Worm (Caenorhabditis elegans): ENCODE measurements around the gene cid-1.

- TF ChIP-seq mep-1 (tag; optimal IDR thresholded peaks at IDR 0.05) (no peak), snpc-4 (tag; optimal IDR thresholded peaks at IDR 0.05) (no peak), ama-1 (optimal IDR thresholded peaks at IDR 0.05) (no peak), nhr-77 (tag; optimal IDR thresholded peaks at IDR 0.05) (no peak), ceh-44 (GFP tag; IDR thresholded peaks at IDR 0.05) (no peak), jun-1 (tag; optimal IDR thresholded peaks at IDR 0.05) (no peak)
Measured at ce11 chrIII:5140559-5140958, 33.2 kb upstream of the cid-1 start.
